Fruit fly (Drosophila melanogaster): Measurements from ENCODE around the gene CG15021.

dm6 chr3L:4417068-4417467 lies 19.5 kb upstream of the CG15021 start:
- TF ChIP-seq toy (GFP tag; IDR thresholded peaks at IDR 0.05) (no peak), CG2202 (tag; optimal IDR thresholded peaks at IDR 0.05) (no peak), mld (GFP tag; IDR thresholded peaks at IDR 0.05; ENCODE audit: partially characterized antibody) (no peak), zf30C (GFP tag; optimal IDR thresholded peaks at IDR 0.05) (no peak), CG13287 (GFP tag; IDR thresholded peaks at IDR 0.05; ENCODE audit: partially characterized antibody) (no peak), wdn (GFP tag; IDR thresholded peaks at IDR 0.05) (no peak), Abd-B (GFP tag; optimal IDR thresholded peaks at IDR 0.05) (no peak), Ets97D (GFP tag; optimal IDR thresholded peaks at IDR 0.05) (no peak), CG9876 (GFP tag; optimal IDR thresholded peaks at IDR 0.05) (no peak), CG10654 (GFP tag; optimal IDR thresholded peaks at IDR 0.05) (no peak), CG4707 (GFP tag; optimal IDR thresholded peaks at IDR 0.05) (no peak)
